Fruit fly (Drosophila melanogaster) S2 (cell line): ENCODE measurements around the gene bor.

Experiments
- CG8478 ChIP-seq: fragments of >200 bp; optimal IDR thresholded peaks from 2 replicates; lab custom pipeline; 2018
- CTCF ChIP-seq, 2 experiments: fragments of >200 bp; optimal IDR thresholded peaks; 2 replicates each; lab custom pipeline; 2018

DNA sequence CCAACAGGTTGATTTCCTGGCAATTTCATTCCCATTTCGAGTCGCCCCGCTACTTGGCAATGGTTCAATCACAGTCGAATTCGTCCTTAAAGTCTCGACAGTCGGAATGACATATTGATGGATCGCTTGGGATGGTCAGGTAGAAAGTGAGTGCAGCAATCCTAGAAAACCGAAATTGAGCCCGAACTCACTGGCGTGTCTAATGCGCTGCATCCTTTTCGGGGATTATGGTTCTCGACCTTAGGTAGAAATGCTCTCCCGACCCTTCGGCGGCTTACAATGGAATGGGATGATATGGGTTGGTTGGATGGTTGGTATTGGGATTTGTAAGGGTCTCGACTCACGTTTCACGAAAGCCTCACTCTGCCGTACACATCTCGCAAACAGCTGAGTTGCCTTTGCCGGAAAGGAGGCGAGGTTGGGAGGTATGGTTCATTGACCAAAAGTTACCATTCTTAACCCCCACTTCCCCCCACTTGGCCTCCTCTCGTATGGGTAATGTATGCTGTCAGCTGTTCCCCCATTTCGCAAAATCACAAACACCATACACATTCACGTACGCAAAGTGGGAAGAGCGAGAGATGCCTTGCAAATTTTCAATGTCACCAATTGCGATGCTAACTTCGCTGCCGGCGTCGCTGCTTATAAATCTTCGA is 12.5 kb downstream of the bor start:
- no peak for TF ChIP-seq CG8478 (lab: Kevin White, UChicago)
- no peak for TF ChIP-seq CTCF (optimal IDR thresholded peaks at IDR 0.05; lab: Kevin White, UChicago)
